Fruit fly (Drosophila melanogaster) whole organism, prepupa: Measurements from ENCODE around the gene VGlut.

ENCODE experiments used
- Blimp-1 ChIP-seq: fragments of 200-800 bp; sonication (Bioruptor generic); optimal IDR thresholded peaks from 3 replicates; lab custom pipeline; 2017; ENCODE audit warnings: missing biosample characterization, missing genetic modification characterization, mild to moderate bottlenecking, moderate library complexity, missing genetic modification reagents
- CG10669 ChIP-seq: fragments of 200-800 bp; sonication (Bioruptor generic); optimal IDR thresholded peaks from 3 replicates; lab custom pipeline; 2018; ENCODE audit warnings: missing biosample characterization, mild to moderate bottlenecking, missing genetic modification characterization, moderate library complexity
- CG11294 ChIP-seq: fragments of 200-800 bp; sonication (Bioruptor generic); IDR thresholded peaks from 2 replicates; pipeline ENCODE4 v1.3.6; 2022; ENCODE audit warnings: missing biosample characterization, missing genetic modification characterization
- CG11762 ChIP-seq: fragments of 200-800 bp; sonication (Bioruptor generic); optimal IDR thresholded peaks from 3 replicates; lab custom pipeline; 2016; ENCODE audit warnings: missing biosample characterization, missing genetic modification characterization; ENCODE audit not compliant: insufficient read depth
- CG15336 ChIP-seq: fragments of 200-800 bp; sonication (Bioruptor generic); IDR thresholded peaks from 2 replicates; pipeline ENCODE4 v1.3.6; 2022; ENCODE audit warnings: missing biosample characterization, missing genetic modification characterization
- CG1621 ChIP-seq: fragments of 200-800 bp; sonication (Bioruptor generic); optimal IDR thresholded peaks from 3 replicates; lab custom pipeline; 2018; ENCODE audit warnings: missing biosample characterization, mild to moderate bottlenecking, missing genetic modification characterization
- CG31627 ChIP-seq: fragments of 200-800 bp; sonication (Bioruptor generic); optimal IDR thresholded peaks from 3 replicates; lab custom pipeline; 2016; ENCODE audit warnings: missing biosample characterization, missing genetic modification characterization
- CG32006 ChIP-seq: fragments of 200-800 bp; sonication (Bioruptor generic); optimal IDR thresholded peaks from 3 replicates; lab custom pipeline; 2017; ENCODE audit warnings: missing biosample characterization, mild to moderate bottlenecking, missing genetic modification characterization
- CG3919 ChIP-seq: fragments of 200-800 bp; sonication (Bioruptor generic); optimal IDR thresholded peaks from 3 replicates; lab custom pipeline; 2016; ENCODE audit warnings: missing biosample characterization, missing genetic modification characterization
- CG4318 ChIP-seq: fragments of 200-800 bp; sonication (Bioruptor generic); optimal IDR thresholded peaks from 3 replicates; lab custom pipeline; 2017; ENCODE audit warnings: missing biosample characterization, mild to moderate bottlenecking, missing genetic modification characterization
- CG6163 ChIP-seq: fragments of 200-800 bp; sonication (Bioruptor generic); IDR thresholded peaks from 3 replicates; pipeline ENCODE4 v1.3.6; 2022; ENCODE audit warnings: missing biosample characterization, missing genetic modification characterization
- CG6276 ChIP-seq: fragments of 200-800 bp; sonication (Bioruptor generic); optimal IDR thresholded peaks from 2 replicates; lab custom pipeline; 2017; ENCODE audit warnings: missing biosample characterization, mild to moderate bottlenecking, missing genetic modification characterization
- CG6792 ChIP-seq: fragments of 200-800 bp; sonication (Bioruptor generic); optimal IDR thresholded peaks from 3 replicates; lab custom pipeline; 2016; ENCODE audit warnings: missing biosample characterization, missing genetic modification characterization
- CG6854 ChIP-seq: fragments of 200-800 bp; sonication (Bioruptor generic); optimal IDR thresholded peaks from 2 replicates; lab custom pipeline; 2017; ENCODE audit warnings: missing biosample characterization, mild to moderate bottlenecking, missing genetic modification characterization
- CG7368 ChIP-seq: fragments of 200-800 bp; sonication (Bioruptor generic); optimal IDR thresholded peaks from 3 replicates; lab custom pipeline; 2016; ENCODE audit warnings: missing biosample characterization, missing genetic modification characterization
- CG8319 ChIP-seq: fragments of 200-800 bp; sonication (Bioruptor generic); optimal IDR thresholded peaks from 3 replicates; lab custom pipeline; 2016; ENCODE audit warnings: missing biosample characterization, missing genetic modification characterization
- CG8632 ChIP-seq: fragments of 200-800 bp; sonication (Bioruptor generic); optimal IDR thresholded peaks from 3 replicates; lab custom pipeline; 2016; ENCODE audit warnings: missing biosample characterization, missing genetic modification characterization
- Eip75B ChIP-seq: fragments of 200-800 bp; sonication (Bioruptor generic); optimal IDR thresholded peaks from 3 replicates; lab custom pipeline; 2016; ENCODE audit warnings: missing biosample characterization, missing genetic modification characterization
- Eip78C ChIP-seq: fragments of 200-800 bp; sonication (Bioruptor generic); peaks from one replicate; lab custom pipeline; 2016; ENCODE audit warnings: missing biosample characterization, missing genetic modification characterization
- Eip93F ChIP-seq: fragments of 200-800 bp; sonication (Bioruptor generic); optimal IDR thresholded peaks from 2 replicates; lab custom pipeline; 2016; ENCODE audit warnings: missing biosample characterization, mild to moderate bottlenecking, missing genetic modification characterization
- Ets21C ChIP-seq: fragments of 200-800 bp; sonication (Bioruptor generic); optimal IDR thresholded peaks from 3 replicates; lab custom pipeline; 2016; ENCODE audit warnings: missing biosample characterization, missing genetic modification characterization
- Gug ChIP-seq: fragments of 200-800 bp; sonication (Bioruptor generic); IDR thresholded peaks from 2 replicates; pipeline ENCODE4 v1.3.6; 2022; ENCODE audit warnings: missing biosample characterization, missing genetic modification characterization
- Hr38 ChIP-seq: sonication (Bioruptor generic); optimal IDR thresholded peaks from 2 replicates; lab custom pipeline; 2016; ENCODE audit warnings: missing biosample characterization, missing genetic modification characterization
- Hr39 ChIP-seq: fragments of 200-800 bp; sonication (Bioruptor generic); optimal IDR thresholded peaks from 2 replicates; lab custom pipeline; 2016; ENCODE audit warnings: missing biosample characterization, missing genetic modification characterization
- Hr4 ChIP-seq: fragments of 200-800 bp; sonication (Bioruptor generic); optimal IDR thresholded peaks from 3 replicates; lab custom pipeline; 2016; ENCODE audit warnings: missing biosample characterization, missing genetic modification characterization
- OdsH ChIP-seq: fragments of 200-800 bp; sonication (Bioruptor generic); optimal IDR thresholded peaks from 3 replicates; lab custom pipeline; 2016; ENCODE audit warnings: missing biosample characterization, missing genetic modification characterization
- Smox ChIP-seq: fragments of 200-800 bp; sonication (Bioruptor generic); optimal IDR thresholded peaks from 3 replicates; lab custom pipeline; 2016; ENCODE audit warnings: missing biosample characterization, missing genetic modification characterization
- Sox102F ChIP-seq: fragments of 200-800 bp; sonication (Bioruptor generic); optimal IDR thresholded peaks from 2 replicates; lab custom pipeline; 2016; ENCODE audit warnings: missing biosample characterization, mild to moderate bottlenecking, missing genetic modification characterization
- acj6 ChIP-seq: fragments of 200-800 bp; sonication (Bioruptor generic); optimal IDR thresholded peaks from 3 replicates; lab custom pipeline; 2016; ENCODE audit warnings: missing biosample characterization, missing genetic modification characterization
- cyc ChIP-seq: fragments of 200-800 bp; sonication (Bioruptor generic); optimal IDR thresholded peaks from 3 replicates; lab custom pipeline; 2016; ENCODE audit warnings: missing biosample characterization, missing genetic modification characterization
- dac ChIP-seq: fragments of 200-800 bp; sonication (Bioruptor generic); optimal IDR thresholded peaks from 2 replicates; lab custom pipeline; 2017; ENCODE audit warnings: missing biosample characterization, mild to moderate bottlenecking, missing genetic modification characterization
- dsx ChIP-seq: fragments of 200-800 bp; optimal IDR thresholded peaks from 3 replicates; lab custom pipeline; 2019; ENCODE audit warnings: missing biosample characterization, mild to moderate bottlenecking, missing genetic modification characterization, moderate library complexity; ENCODE audit not compliant: poor library complexity, severe bottlenecking
- fd59A ChIP-seq: fragments of 200-800 bp; sonication (Bioruptor generic); optimal IDR thresholded peaks from 2 replicates; lab custom pipeline; 2017; ENCODE audit warnings: missing biosample characterization, mild to moderate bottlenecking, missing genetic modification characterization, missing genetic modification reagents
- fkh ChIP-seq: fragments of 200-800 bp; sonication (Bioruptor generic); optimal IDR thresholded peaks from 3 replicates; lab custom pipeline; 2017; ENCODE audit warnings: missing biosample characterization, mild to moderate bottlenecking, missing genetic modification characterization, moderate library complexity
- lz ChIP-seq: fragments of 200-800 bp; sonication (Bioruptor generic); optimal IDR thresholded peaks from 3 replicates; lab custom pipeline; 2016; ENCODE audit warnings: missing biosample characterization, missing genetic modification characterization
- net ChIP-seq: fragments of 200-800 bp; sonication (Bioruptor generic); optimal IDR thresholded peaks from 3 replicates; lab custom pipeline; 2016; ENCODE audit warnings: missing biosample characterization, missing genetic modification characterization
- salr ChIP-seq, 2 experiments: fragments of 200-800 bp; sonication (Bioruptor generic); optimal IDR thresholded peaks; 3 replicates each; lab custom pipeline; 2016 to 2018; ENCODE audit warnings: missing biosample characterization in 2 of 2, missing genetic modification characterization in 2 of 2, mild to moderate bottlenecking in 1 of 2
- spab ChIP-seq: fragments of 200-800 bp; sonication (Bioruptor generic); optimal IDR thresholded peaks from 2 replicates; lab custom pipeline; 2017; ENCODE audit warnings: missing biosample characterization, mild to moderate bottlenecking, missing genetic modification characterization, missing genetic modification reagents
- ss ChIP-seq, 2 experiments: fragments of 200-800 bp; sonication (Bioruptor generic); optimal IDR thresholded peaks; 2 replicates in 1 of 2; 3 replicates in 1 of 2; lab custom pipeline; 2017 to 2018; ENCODE audit warnings: mild to moderate bottlenecking in 2 of 2, missing biosample characterization in 2 of 2, missing genetic modification characterization in 2 of 2, moderate library complexity in 1 of 2
- svp ChIP-seq: fragments of 200-800 bp; sonication (Bioruptor generic); peaks from one replicate; lab custom pipeline; 2016; ENCODE audit warnings: missing biosample characterization, missing genetic modification characterization
- topi ChIP-seq: fragments of 200-800 bp; sonication (Bioruptor generic); optimal IDR thresholded peaks from 3 replicates; lab custom pipeline; 2016; ENCODE audit warnings: missing biosample characterization, missing genetic modification characterization
- vri ChIP-seq: fragments of 200-800 bp; sonication (Bioruptor generic); optimal IDR thresholded peaks from 3 replicates; lab custom pipeline; 2016; ENCODE audit warnings: missing biosample characterization, mild to moderate bottlenecking, missing genetic modification characterization

Gene VGlut

DNA sequence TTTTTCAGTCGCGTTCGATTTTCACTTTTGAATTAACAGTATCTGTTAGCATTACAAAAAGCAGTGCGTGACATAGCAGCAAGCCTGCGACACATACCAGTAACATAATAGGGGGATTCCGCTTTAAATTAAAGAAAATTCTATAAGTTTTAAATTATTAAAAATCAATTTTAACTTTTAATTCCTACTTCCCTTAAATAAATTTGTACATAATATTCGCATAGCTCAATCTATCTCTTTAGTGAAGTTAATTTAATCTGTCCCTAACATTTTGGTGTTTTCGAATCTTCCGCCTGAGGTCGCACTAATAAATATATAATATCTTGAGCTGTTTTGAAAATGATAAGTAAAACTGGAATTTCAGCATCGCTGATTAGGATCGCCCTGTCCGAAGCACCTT lies 20.4 kb downstream of the VGlut start, which contains the start of gene CG9886 (continued):
- TF ChIP-seq Eip75B (GFP tag; lab: Kevin White, UChicago) (peak; percentile 23), CG6854 (GFP tag; lab: Kevin White, UChicago) (no peak), acj6 (GFP tag; lab: Kevin White, UChicago) (peak; percentile 55), CG31627 (GFP tag; lab: Kevin White, UChicago) (peak; percentile 51), CG4318 (GFP tag; lab: Kevin White, UChicago) (no peak), Eip93F (GFP tag; lab: Kevin White, UChicago) (no peak), svp (GFP tag; lab: Kevin White, UChicago) (peak; percentile 80), Hr38 (GFP tag; lab: Kevin White, UChicago) (no peak), Eip78C (GFP tag; lab: Kevin White, UChicago) (peak; percentile 87), Blimp-1 (GFP tag; lab: Kevin White, UChicago) (no peak), OdsH (GFP tag; lab: Kevin White, UChicago) (peak; percentile 66), lz (GFP tag; lab: Kevin White, UChicago) (peak; percentile 52), CG10669 (GFP tag; lab: Kevin White, UChicago) (peak; percentile 43), topi (peak; percentile 33)

DNA sequence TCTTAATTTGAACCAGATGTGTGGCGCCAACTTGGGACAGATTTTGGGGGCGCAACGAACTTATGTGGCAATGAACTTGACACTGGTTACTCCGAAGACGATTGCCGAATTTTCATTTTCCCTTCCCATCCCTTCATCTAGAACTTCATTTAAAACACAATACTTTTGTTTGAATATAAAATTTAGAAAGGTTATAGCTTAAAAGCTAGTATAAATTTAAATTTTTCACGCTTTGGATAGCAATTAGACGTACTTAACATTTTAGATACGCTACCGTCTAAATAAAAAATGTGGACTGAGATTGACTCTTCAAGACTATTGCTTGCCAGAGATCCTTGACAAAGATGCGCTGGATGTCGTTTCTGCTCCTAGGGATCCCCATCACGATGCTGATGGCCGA lies 24.4 kb downstream of the VGlut start, which contains the start of gene CG44139:
Gene CG44139, plus strand, starts transcription at position 301 of the 400 bp plus-strand sequence.
- TF ChIP-seq acj6 (GFP tag; lab: Kevin White, UChicago) (no peak), Ets21C (GFP tag; lab: Kevin White, UChicago) (no peak), Sox102F (no peak), Eip75B (GFP tag; lab: Kevin White, UChicago) (no peak), CG31627 (GFP tag; lab: Kevin White, UChicago) (no peak), Gug (GFP tag; lab: Robert Waterston, UW) (no peak), CG32006 (GFP tag; lab: Kevin White, UChicago) (no peak), CG8319 (GFP tag; lab: Kevin White, UChicago) (no peak), CG8632 (no peak), spab (no peak), fkh (no peak), salr (GFP tag; optimal IDR thresholded peaks at IDR 0.05; lab: Kevin White, UChicago) (no peak), Eip93F (GFP tag; lab: Kevin White, UChicago) (no peak)

DNA sequence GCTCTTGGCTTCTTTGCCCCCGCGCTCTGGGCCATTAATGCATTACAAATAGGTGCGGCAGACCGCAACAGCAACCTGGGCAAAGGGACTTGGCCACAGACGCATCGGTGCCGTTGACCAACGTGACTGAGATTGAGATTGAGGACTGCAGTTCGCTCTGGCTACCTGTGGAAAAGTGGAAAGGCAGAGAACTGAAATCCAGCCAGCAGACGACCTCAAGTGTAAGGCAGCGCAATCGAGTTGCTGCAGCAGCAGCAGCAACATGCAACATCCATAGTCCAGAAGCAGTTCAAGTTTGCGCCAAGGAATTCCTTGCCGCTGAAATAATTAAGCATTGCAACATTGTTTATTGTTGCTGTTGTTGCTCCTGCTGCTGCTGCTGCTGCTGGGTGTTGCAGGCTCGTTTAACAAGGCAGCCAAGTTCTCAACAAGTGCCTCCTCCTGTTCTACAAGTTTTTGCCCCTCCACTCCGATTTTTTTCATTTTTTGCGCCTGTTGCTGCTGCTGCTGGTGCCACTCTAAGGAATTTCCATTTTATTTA lies 25.6 kb downstream of the VGlut start:
- TF ChIP-seq fd59A (GFP tag; lab: Kevin White, UChicago) (no peak), vri (GFP tag; lab: Kevin White, UChicago) (no peak), Eip78C (GFP tag; lab: Kevin White, UChicago) (peak; percentile 5), dsx (GFP tag; lab: Kevin White, UChicago) (peak; percentile 95), ss (GFP tag; optimal IDR thresholded peaks at IDR 0.05; lab: Kevin White, UChicago) (peak; percentile 2 to 48), CG3919 (GFP tag; lab: Kevin White, UChicago) (peak; percentile 3)

DNA sequence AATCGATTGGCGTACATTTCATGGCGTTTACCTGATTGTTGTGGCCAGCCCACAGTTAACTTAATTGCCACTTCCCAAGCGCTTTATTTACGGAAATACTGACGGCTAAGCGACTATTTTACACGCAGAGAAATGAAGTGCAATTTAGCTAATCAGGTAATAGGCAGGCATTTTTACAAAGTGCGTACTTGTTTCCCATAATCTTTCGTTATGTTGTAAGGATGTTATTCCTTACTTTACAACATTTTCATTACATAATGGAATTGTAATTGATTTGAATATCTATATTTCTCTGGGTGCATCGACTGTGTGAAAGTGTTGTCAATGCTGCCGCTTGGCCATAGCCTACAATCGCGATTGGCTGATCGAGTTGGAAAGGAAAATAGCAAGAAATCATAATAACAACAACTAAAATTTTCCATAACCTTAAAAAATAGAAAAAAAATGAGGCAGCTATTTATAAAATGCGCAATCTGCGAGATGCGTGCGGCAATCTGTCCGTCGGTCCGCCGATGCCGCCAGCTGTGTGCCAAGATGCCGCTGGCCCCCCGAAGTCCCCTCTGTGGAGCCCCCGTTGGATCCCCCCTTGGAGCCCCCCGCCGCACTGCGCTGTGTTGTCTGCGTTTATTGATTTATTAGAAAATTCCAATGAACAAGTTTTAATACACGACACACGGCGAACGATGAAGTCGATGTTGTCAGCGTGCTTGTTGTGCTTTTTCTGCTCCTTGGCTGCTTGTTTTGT lies 26.5 kb downstream of the VGlut start:
- TF ChIP-seq CG7368 (GFP tag; lab: Kevin White, UChicago) (peak; percentile 72), Hr4 (GFP tag; lab: Kevin White, UChicago) (peak; percentile 96), dsx (GFP tag; lab: Kevin White, UChicago) (peak; percentile 6), CG8632 (peak; percentile 66), svp (GFP tag; lab: Kevin White, UChicago) (peak; percentile 67), CG11762 (GFP tag; lab: Kevin White, UChicago) (peak; percentile 81), CG8319 (GFP tag; lab: Kevin White, UChicago) (peak; percentile 31), dac (GFP tag; lab: Kevin White, UChicago) (peak; percentile 91), CG6792 (GFP tag; lab: Kevin White, UChicago) (peak; percentile 64), CG11294 (GFP tag; lab: Robert Waterston, UW) (peak; percentile 79), acj6 (GFP tag; lab: Kevin White, UChicago) (peak; percentile 76), CG1621 (tag; lab: Kevin White, UChicago) (peak; percentile 78), Eip93F (GFP tag; lab: Kevin White, UChicago) (no peak), fkh (no peak), Hr39 (peak; percentile 42), CG32006 (GFP tag; lab: Kevin White, UChicago) (peak; percentile 97), CG6276 (GFP tag; lab: Kevin White, UChicago) (peak; percentile 92), CG15336 (GFP tag; lab: Robert Waterston, UW) (peak; percentile 94), Eip75B (GFP tag; lab: Kevin White, UChicago) (peak; percentile 79), topi (peak; percentile 47), Smox (no peak), CG6163 (GFP tag; lab: Robert Waterston, UW) (peak; percentile 92), cyc (GFP tag; lab: Kevin White, UChicago) (peak; percentile 46), net (GFP tag; lab: Kevin White, UChicago) (peak; percentile 85)
